Fruit fly (Drosophila melanogaster) whole organism, larva: ENCODE measurements around the gene TfIIEalpha.

Experiments
- noc ChIP-seq: fragments of 200-800 bp; sonication (Bioruptor generic); optimal IDR thresholded peaks from 3 replicates; lab custom pipeline; 2019; ENCODE audit warnings: missing biosample characterization, mild to moderate bottlenecking, missing genetic modification characterization, moderate library complexity

TfIIEalpha gene

DNA sequence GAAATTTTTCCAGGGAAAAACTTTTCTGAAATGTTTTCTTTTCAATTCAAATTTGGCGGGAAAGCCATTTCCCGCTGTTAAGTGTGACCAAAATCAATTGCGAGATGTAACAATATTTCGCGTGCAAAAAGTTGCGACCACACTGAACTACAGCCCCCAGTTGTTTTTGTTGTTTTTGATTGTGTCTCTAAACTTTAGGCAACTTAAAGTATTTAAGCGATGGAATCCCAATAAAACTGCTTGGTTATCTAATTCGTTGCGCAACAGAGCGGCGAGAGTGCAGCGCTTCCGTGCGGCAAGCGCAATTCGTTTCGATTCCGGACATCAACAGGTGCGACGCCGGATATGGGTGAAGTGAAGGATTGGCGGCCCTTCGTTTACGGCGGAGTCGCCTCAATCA lies 38.9 kb downstream of the TfIIEalpha start, which contains the start of gene Bmcp:
Gene Bmcp, plus strand, starts transcription at position 155 of the 400 bp plus-strand sequence.
- no peak for TF ChIP-seq noc

DNA sequence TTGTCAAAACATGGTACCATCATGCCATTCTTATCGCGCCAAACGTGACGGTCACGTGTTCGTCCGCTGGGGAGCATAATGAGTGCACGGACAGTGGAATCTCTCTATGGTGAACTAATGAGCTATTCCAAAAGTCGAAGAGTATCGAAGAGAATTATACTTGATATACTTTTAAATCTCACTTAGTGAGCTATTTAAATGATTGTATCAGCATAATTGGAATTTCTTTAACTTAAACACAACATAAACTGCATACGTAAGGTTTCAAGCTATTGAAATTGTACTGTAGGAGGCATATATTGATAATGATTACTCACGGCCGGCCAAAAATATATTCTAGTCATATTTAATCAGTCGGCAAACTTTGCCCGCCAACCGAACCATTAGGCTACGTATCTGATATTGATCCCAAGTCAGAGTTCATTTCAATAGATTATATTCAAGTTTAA lies 39.7 kb downstream of the TfIIEalpha start:
- peak; percentile 83 for TF ChIP-seq noc

DNA sequence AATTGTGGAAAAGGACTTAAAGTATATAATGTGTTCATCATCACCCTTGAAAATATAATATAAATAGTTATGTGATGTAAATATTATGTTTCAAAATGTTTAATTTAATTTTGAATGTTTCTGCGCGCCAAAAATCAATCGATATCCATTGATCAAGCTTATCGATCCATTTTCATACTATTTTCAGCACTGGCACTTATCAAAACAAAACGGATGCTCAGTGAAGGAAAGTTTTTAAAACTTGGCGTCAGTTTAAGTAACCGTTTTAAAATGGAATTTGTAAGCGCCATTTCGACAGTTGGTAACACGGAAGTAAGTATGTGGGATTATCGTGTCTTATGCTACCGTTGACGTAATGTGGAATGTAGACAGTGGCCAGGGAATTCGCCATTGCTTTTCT lies 46.3 kb downstream of the TfIIEalpha start, which contains the start of gene sunn:
Gene sunn, plus strand, starts transcription at position 202 of the 400 bp plus-strand sequence.
- TF ChIP-seq noc: no peak

DNA sequence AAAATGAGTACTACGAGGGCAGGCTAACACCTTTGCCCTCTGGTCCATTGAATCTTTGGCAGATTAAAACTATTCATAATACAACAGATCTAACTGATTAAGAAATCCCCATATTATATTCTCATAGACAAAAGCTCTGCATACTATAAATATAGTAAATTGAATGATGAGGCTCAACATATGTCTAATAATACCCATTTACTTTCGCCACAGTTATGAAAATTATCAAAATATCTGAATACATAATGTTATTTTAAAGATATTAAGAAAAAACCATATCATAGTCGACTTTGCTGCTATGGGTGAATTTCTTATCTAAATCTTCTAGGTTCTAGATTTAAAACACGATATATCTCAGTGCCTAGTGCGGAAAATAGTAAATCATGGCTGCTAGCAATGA lies 50.0 kb downstream of the TfIIEalpha start, which contains the start of gene CG32087:
Gene CG32087, plus strand, starts transcription at position 301 of the 400 bp plus-strand sequence.
- TF ChIP-seq noc: no peak
